Fruit fly (Drosophila melanogaster) whole organism, embryonic: ENCODE data around the gene PIG-U.

ENCODE experiments used
- CG1024 ChIP-seq: fragments of 200-800 bp; sonication (Bioruptor generic); IDR thresholded peaks from 2 replicates; pipeline ENCODE4 v1.3.6; 2022; ENCODE audit warnings: missing biosample characterization, missing genetic modification characterization
- CG5180 ChIP-seq: fragments of 200-800 bp; sonication (Bioruptor generic); optimal IDR thresholded peaks from 3 replicates; lab custom pipeline; 2017; ENCODE audit warnings: missing biosample characterization, missing genetic modification characterization, mild to moderate bottlenecking, moderate library complexity, missing genetic modification reagents
- CG6854 ChIP-seq: fragments of 200-800 bp; sonication (Bioruptor generic); optimal IDR thresholded peaks from 3 replicates; lab custom pipeline; 2017; ENCODE audit warnings: missing biosample characterization, mild to moderate bottlenecking, missing genetic modification characterization
- CG9609 ChIP-seq: fragments of 200-800 bp; sonication (Bioruptor generic); optimal IDR thresholded peaks from 3 replicates; lab custom pipeline; 2016; ENCODE audit warnings: missing biosample characterization, missing genetic modification characterization
- Dll ChIP-seq: fragments of 200-800 bp; sonication (Bioruptor generic); IDR thresholded peaks from 4 replicates; pipeline ENCODE4 v1.3.6; 2022; ENCODE audit warnings: missing biosample characterization, missing genetic modification characterization; ENCODE audit not compliant: partially characterized antibody
- Spps ChIP-seq: fragments of 200-800 bp; sonication (Bioruptor generic); optimal IDR thresholded peaks from 2 replicates; lab custom pipeline; 2018; ENCODE audit warnings: missing biosample characterization, mild to moderate bottlenecking, missing genetic modification characterization
- crp ChIP-seq, 2 experiments: fragments of 200-800 bp; sonication (Bioruptor generic); optimal IDR thresholded peaks; 2 replicates in 1 of 2; 3 replicates in 1 of 2; lab custom pipeline; 2017; ENCODE audit warnings: missing biosample characterization in 2 of 2, missing genetic modification characterization in 2 of 2, mild to moderate bottlenecking in 1 of 2, moderate library complexity in 1 of 2
- knrl ChIP-seq: fragments of 200-800 bp; sonication (Bioruptor generic); IDR thresholded peaks from 3 replicates; pipeline ENCODE4 v1.3.6; 2022; ENCODE audit warnings: missing biosample characterization, missing genetic modification characterization; ENCODE audit not compliant: partially characterized antibody
- pb ChIP-seq: fragments of 200-800 bp; sonication (Bioruptor generic); optimal IDR thresholded peaks from 3 replicates; lab custom pipeline; 2016; ENCODE audit warnings: missing biosample characterization, missing genetic modification characterization
- prd ChIP-seq, 3 experiments: fragments of >200 bp in 2 of 3; fragments of 200-800 bp in 1 of 3; sonication (Bioruptor generic) in 1 of 3; optimal IDR thresholded peaks in 2 of 3; IDR thresholded peaks in 1 of 3; 2 replicates in 2 of 3; 3 replicates in 1 of 3; pipeline versions ENCODE4 v1.3.6 to Lab custom; 2017 to 2022; ENCODE audit warnings: missing biosample characterization in 1 of 3, missing genetic modification characterization in 1 of 3
- scrt ChIP-seq: fragments of 200-800 bp; sonication (Bioruptor generic); optimal IDR thresholded peaks from 2 replicates; lab custom pipeline; 2018; ENCODE audit warnings: missing biosample characterization, mild to moderate bottlenecking, missing genetic modification characterization, moderate library complexity
- ttk ChIP-seq: fragments of 200-800 bp; sonication (Bioruptor generic); IDR thresholded peaks from 2 replicates; pipeline ENCODE4 v2.1.2; 2022; ENCODE audit warnings: missing biosample characterization, missing genetic modification characterization
- unpg ChIP-seq: fragments of 200-800 bp; sonication (Bioruptor generic); optimal IDR thresholded peaks from 3 replicates; lab custom pipeline; 2018; ENCODE audit warnings: missing biosample characterization, mild to moderate bottlenecking, missing genetic modification characterization, moderate library complexity

dm6 chr2L:8478379-8478778 lies 36.5 kb upstream of the PIG-U start:
- TF ChIP-seq prd (optimal IDR thresholded peaks at IDR 0.05; lab: Kevin White, UChicago) (no peak), prd (GFP tag; IDR thresholded peaks at IDR 0.05; lab: Robert Waterston, UW) (no peak), pb (no peak), CG9609 (GFP tag; lab: Kevin White, UChicago) (no peak), CG6854 (GFP tag; lab: Kevin White, UChicago) (no peak), Dll (GFP tag; lab: Robert Waterston, UW) (0 out of 4 replicates have a peak, but pooled peaks have one; percentile 28), CG1024 (no peak), Spps (tag; lab: Kevin White, UChicago) (no peak), unpg (GFP tag; lab: Kevin White, UChicago) (no peak), CG5180 (no peak), scrt (GFP tag; lab: Kevin White, UChicago) (no peak), knrl (GFP tag; lab: Robert Waterston, UW) (no peak), ttk (GFP tag; lab: Robert Waterston, UW) (no peak), crp (GFP tag; optimal IDR thresholded peaks at IDR 0.05; lab: Kevin White, UChicago) (no peak)
